Fruit fly (Drosophila melanogaster) whole organism, embryonic: ENCODE measurements around the gene hale.

ENCODE experiments used
- Atf3 ChIP-seq: fragments of 200-800 bp; sonication (Bioruptor generic); optimal IDR thresholded peaks from 3 replicates; lab custom pipeline; 2016; ENCODE audit warnings: missing biosample characterization, missing genetic modification characterization
- Blimp-1 ChIP-seq: fragments of 200-800 bp; sonication (Bioruptor generic); optimal IDR thresholded peaks from 3 replicates; lab custom pipeline; 2018; ENCODE audit warnings: missing biosample characterization, missing genetic modification characterization, mild to moderate bottlenecking, moderate library complexity, missing genetic modification reagents
- C15 ChIP-seq: fragments of 200-800 bp; sonication (Bioruptor generic); IDR thresholded peaks from 3 replicates; pipeline ENCODE4 v1.3.6; 2022; ENCODE audit warnings: missing biosample characterization, missing genetic modification characterization
- CG10209 ChIP-seq: fragments of 200-800 bp; sonication (Bioruptor generic); optimal IDR thresholded peaks from 3 replicates; lab custom pipeline; 2017; ENCODE audit warnings: missing biosample characterization, mild to moderate bottlenecking, missing genetic modification characterization, missing genetic modification reagents
- CG14860 ChIP-seq: fragments of 200-800 bp; sonication (Bioruptor generic); IDR thresholded peaks from 3 replicates; pipeline ENCODE4 v1.3.6; 2022; ENCODE audit warnings: missing biosample characterization, missing genetic modification characterization; ENCODE audit not compliant: partially characterized antibody
- CG30403 ChIP-seq: fragments of 200-800 bp; sonication (Bioruptor generic); optimal IDR thresholded peaks from 3 replicates; lab custom pipeline; 2016; ENCODE audit warnings: missing biosample characterization, missing genetic modification characterization
- CG31388 ChIP-seq: fragments of 200-800 bp; sonication (Bioruptor generic); optimal IDR thresholded peaks from 2 replicates; lab custom pipeline; 2016; ENCODE audit warnings: missing biosample characterization, missing genetic modification characterization
- CG3281 ChIP-seq: fragments of 200-800 bp; sonication (Bioruptor generic); optimal IDR thresholded peaks from 3 replicates; lab custom pipeline; 2017; ENCODE audit warnings: missing biosample characterization, mild to moderate bottlenecking, missing genetic modification characterization
- CG4424 ChIP-seq: fragments of 200-800 bp; sonication (Bioruptor generic); optimal IDR thresholded peaks from 3 replicates; lab custom pipeline; 2016; ENCODE audit warnings: missing biosample characterization, missing genetic modification characterization
- CG4707 ChIP-seq: fragments of 200-800 bp; sonication (Bioruptor generic); optimal IDR thresholded peaks from 2 replicates; lab custom pipeline; 2018; ENCODE audit warnings: missing biosample characterization, mild to moderate bottlenecking, missing genetic modification characterization, moderate library complexity
- CG4730 ChIP-seq: fragments of 200-800 bp; sonication (Bioruptor generic); IDR thresholded peaks from 2 replicates; pipeline ENCODE4 v1.3.6; 2022; ENCODE audit warnings: missing biosample characterization, missing genetic modification characterization
- CG6791 ChIP-seq: fragments of 200-800 bp; sonication (Bioruptor generic); IDR thresholded peaks from 3 replicates; pipeline ENCODE4 v1.3.6; 2022; ENCODE audit warnings: missing biosample characterization, missing genetic modification characterization; ENCODE audit not compliant: partially characterized antibody
- CG6813 ChIP-seq: fragments of 200-800 bp; sonication (Bioruptor generic); optimal IDR thresholded peaks from 2 replicates; lab custom pipeline; 2017; ENCODE audit warnings: missing biosample characterization, missing genetic modification characterization, mild to moderate bottlenecking, moderate library complexity, missing genetic modification reagents
- CG7928 ChIP-seq: fragments of 200-800 bp; sonication (Bioruptor generic); optimal IDR thresholded peaks from 2 replicates; lab custom pipeline; 2017; ENCODE audit warnings: missing biosample characterization, mild to moderate bottlenecking, missing genetic modification characterization
- CG8281 ChIP-seq: fragments of 200-800 bp; sonication (Bioruptor generic); optimal IDR thresholded peaks from 2 replicates; lab custom pipeline; 2018; ENCODE audit warnings: missing biosample characterization, mild to moderate bottlenecking, missing genetic modification characterization, moderate library complexity
- CG8478 ChIP-seq: fragments of >200 bp; optimal IDR thresholded peaks from 2 replicates; lab custom pipeline; 2018
- CG9727 ChIP-seq: fragments of 200-800 bp; sonication (Bioruptor generic); optimal IDR thresholded peaks from 3 replicates; lab custom pipeline; 2017; ENCODE audit warnings: missing biosample characterization, mild to moderate bottlenecking, missing genetic modification characterization
- Drgx ChIP-seq: fragments of 200-800 bp; sonication (Bioruptor generic); IDR thresholded peaks from 2 replicates; pipeline ENCODE4 v1.3.6; 2022; ENCODE audit warnings: missing biosample characterization, missing genetic modification characterization
- Fer2 ChIP-seq: fragments of 200-800 bp; sonication (Bioruptor generic); optimal IDR thresholded peaks from 2 replicates; lab custom pipeline; 2018; ENCODE audit warnings: missing biosample characterization, mild to moderate bottlenecking, missing genetic modification characterization, moderate library complexity
- Hmr ChIP-seq: fragments of 200-800 bp; sonication (Bioruptor generic); optimal IDR thresholded peaks from 3 replicates; lab custom pipeline; 2017; ENCODE audit warnings: mild to moderate bottlenecking, missing biosample characterization, missing genetic modification reagents, missing genetic modification characterization
- Jarid2 ChIP-seq: fragments of 200-800 bp; sonication (Bioruptor generic); optimal IDR thresholded peaks from 3 replicates; lab custom pipeline; 2017; ENCODE audit warnings: mild to moderate bottlenecking, missing biosample characterization, missing genetic modification reagents, missing genetic modification characterization
- Kr ChIP-seq: fragments of 200-800 bp; sonication (Bioruptor generic); optimal IDR thresholded peaks from 2 replicates; lab custom pipeline; 2017; ENCODE audit warnings: missing biosample characterization, mild to moderate bottlenecking, missing genetic modification characterization
- Max ChIP-seq: fragments of 200-800 bp; sonication (Bioruptor generic); optimal IDR thresholded peaks from 2 replicates; lab custom pipeline; 2016; ENCODE audit warnings: missing biosample characterization, mild to moderate bottlenecking, missing genetic modification characterization
- Mes4 ChIP-seq: fragments of 200-800 bp; sonication (Bioruptor generic); optimal IDR thresholded peaks from 2 replicates; lab custom pipeline; 2016; ENCODE audit warnings: missing biosample characterization, missing genetic modification characterization
- Myb ChIP-seq: fragments of 200-800 bp; sonication (Bioruptor generic); optimal IDR thresholded peaks from 2 replicates; lab custom pipeline; 2016; ENCODE audit warnings: missing biosample characterization, missing genetic modification characterization
- Oaz ChIP-seq: fragments of 200-800 bp; sonication (Bioruptor generic); IDR thresholded peaks from 2 replicates; pipeline ENCODE4 v1.3.6; 2022; ENCODE audit warnings: missing biosample characterization, missing genetic modification characterization
- Ptx1 ChIP-seq: fragments of 200-800 bp; sonication (Bioruptor generic); IDR thresholded peaks from 2 replicates; pipeline ENCODE4 v1.3.6; 2022; ENCODE audit warnings: missing biosample characterization, missing genetic modification characterization
- Side ChIP-seq: fragments of 200-800 bp; sonication (Bioruptor generic); optimal IDR thresholded peaks from 2 replicates; lab custom pipeline; 2016; ENCODE audit warnings: missing biosample characterization, missing genetic modification characterization
- Stat92E ChIP-seq, 3 experiments: fragments of >200 bp in 2 of 3; fragments of 200-800 bp in 1 of 3; sonication (Bioruptor generic) in 1 of 3; optimal IDR thresholded peaks; 2 replicates each; lab custom pipeline; 2017 to 2019; ENCODE audit warnings: missing biosample characterization in 3 of 3, missing genetic modification characterization in 3 of 3, mild to moderate bottlenecking in 1 of 3, moderate library complexity in 1 of 3
- br ChIP-seq: fragments of >200 bp; optimal IDR thresholded peaks from 2 replicates; lab custom pipeline; 2017
- chinmo ChIP-seq: fragments of 200-800 bp; sonication (Bioruptor generic); IDR thresholded peaks from 4 replicates; pipeline ENCODE4 v1.3.6; 2022; ENCODE audit warnings: missing biosample characterization, missing genetic modification characterization; ENCODE audit not compliant: partially characterized antibody
- dati ChIP-seq: fragments of 200-800 bp; sonication (Bioruptor generic); IDR thresholded peaks from 2 replicates; pipeline ENCODE4 v1.3.6; 2022; ENCODE audit warnings: missing biosample characterization, missing genetic modification characterization
- dimm ChIP-seq: fragments of 200-800 bp; sonication (Bioruptor generic); IDR thresholded peaks from 2 replicates; pipeline ENCODE4 v1.3.6; 2022; ENCODE audit warnings: missing biosample characterization, missing genetic modification characterization
- dpn ChIP-seq, 2 experiments: fragments of 200-800 bp; sonication (Bioruptor generic); optimal IDR thresholded peaks; 3 replicates each; lab custom pipeline; 2016; ENCODE audit warnings: missing biosample characterization in 2 of 2, missing genetic modification characterization in 2 of 2
- gce ChIP-seq: fragments of 200-800 bp; sonication (Bioruptor generic); IDR thresholded peaks from 3 replicates; pipeline ENCODE4 v1.3.6; 2022; ENCODE audit warnings: missing biosample characterization, missing genetic modification characterization
- ind ChIP-seq: fragments of 200-800 bp; sonication (Bioruptor generic); optimal IDR thresholded peaks from 3 replicates; lab custom pipeline; 2016; ENCODE audit warnings: missing biosample characterization, missing genetic modification characterization
- insv ChIP-seq, 2 experiments: fragments of 200-800 bp; sonication (Bioruptor generic); optimal IDR thresholded peaks; 3 replicates each; lab custom pipeline; 2016 to 2018; ENCODE audit warnings: missing biosample characterization in 2 of 2, missing genetic modification characterization in 2 of 2
- kni ChIP-seq: fragments of 200-800 bp; sonication (Bioruptor generic); optimal IDR thresholded peaks from 3 replicates; lab custom pipeline; 2017; ENCODE audit warnings: mild to moderate bottlenecking, missing biosample characterization, missing genetic modification reagents, missing genetic modification characterization
- lov ChIP-seq, 2 experiments: fragments of 200-800 bp in 1 of 2; fragments of >200 bp in 1 of 2; sonication (Bioruptor generic) in 1 of 2; IDR thresholded peaks in 1 of 2; optimal IDR thresholded peaks in 1 of 2; 2 replicates in 1 of 2; 3 replicates in 1 of 2; pipeline versions ENCODE4 v1.3.6 to Lab custom; 2017 to 2022; ENCODE audit warnings: missing biosample characterization in 1 of 2, missing genetic modification characterization in 1 of 2
- luna ChIP-seq: fragments of 200-800 bp; sonication (Bioruptor generic); optimal IDR thresholded peaks from 2 replicates; lab custom pipeline; 2016; ENCODE audit warnings: missing biosample characterization, missing genetic modification characterization
- mirr ChIP-seq: fragments of 200-800 bp; sonication (Bioruptor generic); optimal IDR thresholded peaks from 3 replicates; lab custom pipeline; 2018; ENCODE audit warnings: missing biosample characterization, mild to moderate bottlenecking, missing genetic modification characterization
- nerfin-1 ChIP-seq: fragments of 200-800 bp; sonication (Bioruptor generic); optimal IDR thresholded peaks from 3 replicates; lab custom pipeline; 2019; ENCODE audit warnings: missing biosample characterization, mild to moderate bottlenecking, missing genetic modification characterization, moderate library complexity
- odd ChIP-seq: fragments of 200-800 bp; sonication (Bioruptor generic); optimal IDR thresholded peaks from 2 replicates; lab custom pipeline; 2017; ENCODE audit warnings: missing biosample characterization, mild to moderate bottlenecking, missing genetic modification characterization
- pum ChIP-seq: fragments of 200-800 bp; sonication (Bioruptor generic); optimal IDR thresholded peaks from 2 replicates; lab custom pipeline; 2016; ENCODE audit warnings: missing biosample characterization, missing genetic modification characterization
- slou ChIP-seq: fragments of 200-800 bp; sonication (Bioruptor generic); optimal IDR thresholded peaks from 3 replicates; lab custom pipeline; 2016; ENCODE audit warnings: missing biosample characterization, missing genetic modification characterization
- slp2 ChIP-seq: fragments of 200-800 bp; sonication (Bioruptor generic); optimal IDR thresholded peaks from 2 replicates; lab custom pipeline; 2016; ENCODE audit warnings: missing biosample characterization, missing genetic modification characterization
- stwl ChIP-seq: fragments of 200-800 bp; sonication (Bioruptor generic); optimal IDR thresholded peaks from 3 replicates; lab custom pipeline; 2018; ENCODE audit warnings: missing biosample characterization, mild to moderate bottlenecking, missing genetic modification characterization, moderate library complexity
- sug ChIP-seq: fragments of 200-800 bp; optimal IDR thresholded peaks from 2 replicates; lab custom pipeline; 2019; ENCODE audit warnings: missing biosample characterization, mild to moderate bottlenecking, missing genetic modification characterization, moderate library complexity
- tgo ChIP-seq: fragments of 200-800 bp; sonication (Bioruptor generic); IDR thresholded peaks from 3 replicates; pipeline ENCODE4 v1.3.6; 2022; ENCODE audit warnings: missing biosample characterization, missing genetic modification characterization
- wor ChIP-seq: fragments of 200-800 bp; sonication (Bioruptor generic); IDR thresholded peaks from 2 replicates; pipeline ENCODE4 v1.3.6; 2022; ENCODE audit warnings: missing biosample characterization, missing genetic modification characterization
- zen ChIP-seq: fragments of 200-800 bp; sonication (Bioruptor generic); optimal IDR thresholded peaks from 3 replicates; lab custom pipeline; 2018; ENCODE audit warnings: missing biosample characterization, mild to moderate bottlenecking, missing genetic modification characterization, moderate library complexity

The hale gene

DNA sequence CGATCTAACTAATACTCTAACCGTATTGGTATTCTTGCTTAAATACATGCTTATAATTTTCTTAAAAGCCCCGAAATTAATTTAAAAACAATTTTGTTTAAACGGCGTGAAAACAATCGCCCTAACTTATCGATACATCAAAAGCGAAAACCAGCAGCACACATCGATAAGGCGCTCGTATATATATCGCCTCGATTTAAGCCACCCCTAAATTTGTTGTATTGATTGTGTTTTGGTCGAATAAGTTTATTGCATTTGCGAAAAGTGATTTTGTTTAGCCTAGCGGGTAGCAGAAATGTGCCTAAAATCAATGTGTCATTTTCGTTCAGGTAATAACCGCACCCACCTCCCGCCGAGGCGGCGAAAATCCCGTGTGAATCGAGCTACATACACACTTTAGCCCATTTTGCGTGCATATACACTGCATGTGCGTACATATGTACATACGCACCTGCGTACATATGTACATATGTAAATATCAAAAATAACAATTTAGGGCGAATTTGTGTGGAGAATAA is 6.1 kb upstream of the hale start, which contains the start of the genes CG7646 and Nca (continued):
- TF ChIP-seq nerfin-1 (peak; percentile 50), ind (GFP tag; lab: Kevin White, UChicago) (no peak), odd (GFP tag; lab: Kevin White, UChicago) (no peak), Max (no peak), chinmo (GFP tag; lab: Robert Waterston, UW) (no peak; the same call in 3 of the 4 replicates), CG10209 (GFP tag; lab: Kevin White, UChicago) (no peak), CG4707 (no peak), CG4730 (no peak), dimm (GFP tag; lab: Robert Waterston, UW) (no peak), CG9727 (GFP tag; lab: Kevin White, UChicago) (no peak), Blimp-1 (GFP tag; lab: Kevin White, UChicago) (no peak), CG3281 (GFP tag; lab: Kevin White, UChicago) (peak; percentile 28), CG7928 (GFP tag; lab: Kevin White, UChicago) (no peak), mirr (GFP tag; lab: Kevin White, UChicago) (peak; percentile 50), CG31388 (GFP tag; lab: Kevin White, UChicago) (no peak), CG14860 (GFP tag; lab: Robert Waterston, UW) (peak; percentile 88), CG30403 (no peak), zen (tag; lab: Kevin White, UChicago) (peak; percentile 55), Hmr (GFP tag; lab: Kevin White, UChicago) (no peak), Stat92E (GFP tag; optimal IDR thresholded peaks at IDR 0.05; lab: Kevin White, UChicago) (no peak), sug (tag; lab: Kevin White, UChicago) (no peak), Jarid2 (no peak), slou (no peak), luna (GFP tag; lab: Kevin White, UChicago) (no peak), Oaz (no peak), Side (GFP tag; lab: Kevin White, UChicago) (no peak), CG8281 (tag; lab: Kevin White, UChicago) (peak; percentile 47), Fer2 (no peak), Myb (GFP tag; lab: Kevin White, UChicago) (peak; percentile 92), kni (GFP tag; lab: Kevin White, UChicago) (peak; percentile 80), CG6791 (GFP tag; lab: Robert Waterston, UW) (peak; percentile 95), C15 (GFP tag; lab: Robert Waterston, UW) (no peak), br (lab: Kevin White, UChicago) (no peak), Ptx1 (GFP tag; lab: Robert Waterston, UW) (no peak), Mes4 (no peak), tgo (GFP tag; lab: Robert Waterston, UW) (no peak), insv (GFP tag; optimal IDR thresholded peaks at IDR 0.05; lab: Kevin White, UChicago) (peak in 1 of 2 experiments; percentile 91), lov (optimal IDR thresholded peaks at IDR 0.05; lab: Kevin White, UChicago) (no peak), lov (GFP tag; IDR thresholded peaks at IDR 0.05; lab: Robert Waterston, UW) (no peak), Atf3 (GFP tag; lab: Kevin White, UChicago) (no peak), slp2 (GFP tag; lab: Kevin White, UChicago) (no peak), CG8478 (no peak), pum (no peak), CG4424 (GFP tag; lab: Kevin White, UChicago) (no peak), CG6813 (no peak), dpn (GFP tag; optimal IDR thresholded peaks at IDR 0.05; lab: Kevin White, UChicago) (no peak), dati (no peak), Drgx (GFP tag; lab: Robert Waterston, UW) (no peak), Kr (no peak), stwl (tag; lab: Kevin White, UChicago) (peak; percentile 76), gce (GFP tag; lab: Robert Waterston, UW) (no peak), wor (GFP tag; lab: Robert Waterston, UW) (no peak)
